Fruit fly (Drosophila melanogaster) whole organism, embryonic: ENCODE data around the gene CG2493.

Experiments used
- Bteb2 ChIP-seq: fragments of 200-800 bp; sonication (Bioruptor generic); optimal IDR thresholded peaks from 2 replicates; lab custom pipeline; 2016; ENCODE audit warnings: missing biosample characterization, missing genetic modification characterization
- CG1024 ChIP-seq: fragments of 200-800 bp; sonication (Bioruptor generic); IDR thresholded peaks from 2 replicates; pipeline ENCODE4 v1.3.6; 2022; ENCODE audit warnings: missing biosample characterization, missing genetic modification characterization
- CG10543 ChIP-seq: fragments of 200-800 bp; sonication (Bioruptor generic); optimal IDR thresholded peaks from 3 replicates; lab custom pipeline; 2017; ENCODE audit warnings: missing biosample characterization, mild to moderate bottlenecking, missing genetic modification characterization, moderate library complexity
- CG10959 ChIP-seq: fragments of 200-800 bp; sonication (Bioruptor generic); IDR thresholded peaks from 2 replicates; pipeline ENCODE4 v1.3.6; 2022; ENCODE audit warnings: missing biosample characterization, missing genetic modification characterization
- CG12769 ChIP-seq: fragments of 200-800 bp; sonication (Bioruptor generic); optimal IDR thresholded peaks from 2 replicates; lab custom pipeline; 2019; ENCODE audit warnings: missing biosample characterization, mild to moderate bottlenecking, missing genetic modification characterization, moderate library complexity
- CG12942 ChIP-seq: fragments of 200-800 bp; sonication (Bioruptor generic); optimal IDR thresholded peaks from 3 replicates; lab custom pipeline; 2016; ENCODE audit warnings: missing biosample characterization, missing genetic modification characterization
- CG13424 ChIP-seq: fragments of 200-800 bp; sonication (Bioruptor generic); optimal IDR thresholded peaks from 2 replicates; lab custom pipeline; 2019; ENCODE audit warnings: missing biosample characterization, mild to moderate bottlenecking, missing genetic modification characterization, moderate library complexity
- CG14860 ChIP-seq: fragments of 200-800 bp; sonication (Bioruptor generic); IDR thresholded peaks from 3 replicates; pipeline ENCODE4 v1.3.6; 2022; ENCODE audit warnings: missing biosample characterization, missing genetic modification characterization; ENCODE audit not compliant: partially characterized antibody
- CG15269 ChIP-seq: fragments of 200-800 bp; sonication (Bioruptor generic); optimal IDR thresholded peaks from 2 replicates; lab custom pipeline; 2018; ENCODE audit warnings: missing biosample characterization, mild to moderate bottlenecking, missing genetic modification characterization, moderate library complexity
- CG16815 ChIP-seq: fragments of 200-800 bp; sonication (Bioruptor generic); optimal IDR thresholded peaks from 3 replicates; lab custom pipeline; 2017; ENCODE audit warnings: missing biosample characterization, mild to moderate bottlenecking, missing genetic modification characterization
- CG18599 ChIP-seq: fragments of 200-800 bp; sonication (Bioruptor generic); optimal IDR thresholded peaks from 3 replicates; lab custom pipeline; 2017; ENCODE audit warnings: missing biosample characterization, missing genetic modification characterization, mild to moderate bottlenecking, moderate library complexity, missing genetic modification reagents
- CG2712 ChIP-seq: fragments of 200-800 bp; optimal IDR thresholded peaks from 3 replicates; lab custom pipeline; 2019; ENCODE audit warnings: missing biosample characterization, mild to moderate bottlenecking, missing genetic modification characterization, moderate library complexity
- CG30431 ChIP-seq: fragments of 200-800 bp; sonication (Bioruptor generic); optimal IDR thresholded peaks from 2 replicates; lab custom pipeline; 2017; ENCODE audit warnings: missing biosample characterization, missing genetic modification characterization
- CG3163 ChIP-seq: fragments of 200-800 bp; sonication (Bioruptor generic); optimal IDR thresholded peaks from 3 replicates; lab custom pipeline; 2016; ENCODE audit warnings: missing biosample characterization, missing genetic modification characterization
- CG6689 ChIP-seq: fragments of 200-800 bp; sonication (Bioruptor generic); IDR thresholded peaks from 2 replicates; pipeline ENCODE4 v1.3.6; 2022; ENCODE audit warnings: missing biosample characterization, missing genetic modification characterization
- CG6813 ChIP-seq: fragments of 200-800 bp; sonication (Bioruptor generic); optimal IDR thresholded peaks from 2 replicates; lab custom pipeline; 2017; ENCODE audit warnings: missing biosample characterization, missing genetic modification characterization, mild to moderate bottlenecking, moderate library complexity, missing genetic modification reagents
- CG7372 ChIP-seq: fragments of 200-800 bp; sonication (Bioruptor generic); IDR thresholded peaks from 2 replicates; pipeline ENCODE4 v1.3.6; 2022; ENCODE audit warnings: missing biosample characterization, missing genetic modification characterization
- CG9215 ChIP-seq: fragments of 200-800 bp; sonication (Bioruptor generic); IDR thresholded peaks from 2 replicates; pipeline ENCODE4 v1.3.6; 2022; ENCODE audit warnings: missing biosample characterization, missing genetic modification characterization
- CG9727 ChIP-seq: fragments of 200-800 bp; sonication (Bioruptor generic); optimal IDR thresholded peaks from 3 replicates; lab custom pipeline; 2017; ENCODE audit warnings: missing biosample characterization, mild to moderate bottlenecking, missing genetic modification characterization
- CG9797 ChIP-seq: fragments of 200-800 bp; sonication (Bioruptor generic); optimal IDR thresholded peaks from 3 replicates; lab custom pipeline; 2018; ENCODE audit warnings: missing biosample characterization, mild to moderate bottlenecking, missing genetic modification characterization
- Dfd ChIP-seq, 2 experiments: fragments of >200 bp; optimal IDR thresholded peaks; 2 replicates each; lab custom pipeline; 2017; ENCODE audit warnings: missing biosample characterization in 2 of 2, missing genetic modification characterization in 2 of 2
- Dip3 ChIP-seq: fragments of 200-800 bp; sonication (Bioruptor generic); optimal IDR thresholded peaks from 3 replicates; lab custom pipeline; 2016; ENCODE audit warnings: missing biosample characterization, missing genetic modification characterization
- Fer1 ChIP-seq: fragments of 200-800 bp; sonication (Bioruptor generic); optimal IDR thresholded peaks from 2 replicates; lab custom pipeline; 2017; ENCODE audit warnings: missing biosample characterization, mild to moderate bottlenecking, missing genetic modification characterization
- Hr3 ChIP-seq: fragments of 200-800 bp; sonication (Bioruptor generic); optimal IDR thresholded peaks from 3 replicates; lab custom pipeline; 2016; ENCODE audit warnings: missing biosample characterization, missing genetic modification characterization
- Hr51 ChIP-seq, 2 experiments: fragments of 200-800 bp; sonication (Bioruptor generic); optimal IDR thresholded peaks; 2 replicates in 1 of 2; 3 replicates in 1 of 2; lab custom pipeline; 2016 to 2018; ENCODE audit warnings: missing biosample characterization in 2 of 2, missing genetic modification characterization in 2 of 2, mild to moderate bottlenecking in 1 of 2, moderate library complexity in 1 of 2
- NC2β ChIP-seq: fragments of 200-800 bp; sonication (Bioruptor generic); optimal IDR thresholded peaks from 2 replicates; lab custom pipeline; 2016; ENCODE audit warnings: missing biosample characterization, missing genetic modification characterization
- Nf-YB ChIP-seq: fragments of 200-800 bp; sonication (Bioruptor generic); optimal IDR thresholded peaks from 3 replicates; lab custom pipeline; 2019; ENCODE audit warnings: missing biosample characterization, mild to moderate bottlenecking, missing genetic modification characterization, moderate library complexity
- Ptx1 ChIP-seq: fragments of 200-800 bp; sonication (Bioruptor generic); IDR thresholded peaks from 2 replicates; pipeline ENCODE4 v1.3.6; 2022; ENCODE audit warnings: missing biosample characterization, missing genetic modification characterization
- Ravus ChIP-seq: fragments of 200-800 bp; sonication (Bioruptor generic); IDR thresholded peaks from 2 replicates; pipeline ENCODE4 v1.3.6; 2022; ENCODE audit warnings: missing biosample characterization, missing genetic modification characterization
- Trl ChIP-seq, 3 experiments: fragments of >200 bp in 2 of 3; fragments of 200-800 bp in 1 of 3; sonication (Bioruptor generic) in 1 of 3; optimal IDR thresholded peaks; 2 replicates in 1 of 3; 3 replicates in 2 of 3; lab custom pipeline; 2016 to 2017; ENCODE audit warnings: missing biosample characterization in 1 of 3, missing genetic modification characterization in 1 of 3
- ash1 ChIP-seq: fragments of 200-800 bp; sonication (Bioruptor generic); optimal IDR thresholded peaks from 2 replicates; lab custom pipeline; 2018; ENCODE audit warnings: missing biosample characterization, mild to moderate bottlenecking, missing genetic modification characterization
- az2 ChIP-seq: fragments of 200-800 bp; sonication (Bioruptor generic); optimal IDR thresholded peaks from 3 replicates; lab custom pipeline; 2016; ENCODE audit warnings: missing biosample characterization, missing genetic modification characterization
- bab2 ChIP-seq: fragments of 200-800 bp; sonication (Bioruptor generic); optimal IDR thresholded peaks from 2 replicates; lab custom pipeline; 2016; ENCODE audit warnings: missing biosample characterization, missing genetic modification characterization
- bigmax ChIP-seq: fragments of 200-800 bp; sonication (Bioruptor generic); optimal IDR thresholded peaks from 2 replicates; lab custom pipeline; 2018; ENCODE audit warnings: missing biosample characterization, mild to moderate bottlenecking, missing genetic modification characterization
- bowl ChIP-seq: fragments of 200-800 bp; sonication (Bioruptor generic); IDR thresholded peaks from 2 replicates; pipeline ENCODE4 v1.3.6; 2022; ENCODE audit warnings: missing biosample characterization, missing genetic modification characterization
- cad ChIP-seq: fragments of >200 bp; optimal IDR thresholded peaks from 2 replicates; lab custom pipeline; 2017; ENCODE audit warnings: missing biosample characterization, missing genetic modification characterization
- caup ChIP-seq: fragments of 200-800 bp; sonication (Bioruptor generic); optimal IDR thresholded peaks from 3 replicates; lab custom pipeline; 2017; ENCODE audit warnings: missing biosample characterization, mild to moderate bottlenecking, missing genetic modification characterization, moderate library complexity; ENCODE audit not compliant: severe bottlenecking
- dmrt99B ChIP-seq: fragments of 200-800 bp; sonication (Bioruptor generic); optimal IDR thresholded peaks from 2 replicates; lab custom pipeline; 2018; ENCODE audit warnings: missing biosample characterization, mild to moderate bottlenecking, missing genetic modification characterization, moderate library complexity
- emc ChIP-seq: fragments of 200-800 bp; sonication (Bioruptor generic); optimal IDR thresholded peaks from 2 replicates; lab custom pipeline; 2016; ENCODE audit warnings: missing biosample characterization, missing genetic modification characterization
- exex ChIP-seq: fragments of 200-800 bp; sonication (Bioruptor generic); optimal IDR thresholded peaks from 4 replicates; lab custom pipeline; 2018; ENCODE audit warnings: missing biosample characterization, mild to moderate bottlenecking, missing genetic modification characterization, moderate library complexity
- fd96Cb ChIP-seq: fragments of 200-800 bp; sonication (Bioruptor generic); optimal IDR thresholded peaks from 2 replicates; lab custom pipeline; 2018; ENCODE audit warnings: missing biosample characterization, mild to moderate bottlenecking, missing genetic modification characterization, moderate library complexity
- fu2 ChIP-seq: fragments of 200-800 bp; sonication (Bioruptor generic); optimal IDR thresholded peaks from 2 replicates; lab custom pipeline; 2016; ENCODE audit warnings: missing biosample characterization, missing genetic modification characterization
- gce ChIP-seq: fragments of 200-800 bp; sonication (Bioruptor generic); IDR thresholded peaks from 3 replicates; pipeline ENCODE4 v1.3.6; 2022; ENCODE audit warnings: missing biosample characterization, missing genetic modification characterization
- jigr1 ChIP-seq: fragments of 200-800 bp; sonication (Bioruptor generic); IDR thresholded peaks from 3 replicates; pipeline ENCODE4 v1.3.6; 2022; ENCODE audit warnings: missing biosample characterization, missing genetic modification characterization
- org-1 ChIP-seq: fragments of 200-800 bp; sonication (Bioruptor generic); optimal IDR thresholded peaks from 2 replicates; lab custom pipeline; 2017; ENCODE audit warnings: missing biosample characterization, missing genetic modification characterization
- pita ChIP-seq: fragments of 200-800 bp; sonication (Bioruptor generic); optimal IDR thresholded peaks from 2 replicates; lab custom pipeline; 2017; ENCODE audit warnings: missing biosample characterization, mild to moderate bottlenecking, missing genetic modification characterization
- prd ChIP-seq, 3 experiments: fragments of >200 bp in 2 of 3; fragments of 200-800 bp in 1 of 3; sonication (Bioruptor generic) in 1 of 3; optimal IDR thresholded peaks in 2 of 3; IDR thresholded peaks in 1 of 3; 2 replicates in 2 of 3; 3 replicates in 1 of 3; pipeline versions ENCODE4 v1.3.6 to Lab custom; 2017 to 2022; ENCODE audit warnings: missing biosample characterization in 1 of 3, missing genetic modification characterization in 1 of 3
- run ChIP-seq: fragments of 200-800 bp; sonication (Bioruptor generic); optimal IDR thresholded peaks from 3 replicates; lab custom pipeline; 2018; ENCODE audit warnings: missing biosample characterization, mild to moderate bottlenecking, missing genetic modification characterization
- sens ChIP-seq: fragments of 200-800 bp; sonication (Bioruptor generic); peaks from one replicate; lab custom pipeline; 2016; ENCODE audit warnings: missing biosample characterization, missing genetic modification characterization
- slou ChIP-seq: fragments of 200-800 bp; sonication (Bioruptor generic); optimal IDR thresholded peaks from 3 replicates; lab custom pipeline; 2016; ENCODE audit warnings: missing biosample characterization, missing genetic modification characterization
- yki ChIP-seq: fragments of >200 bp; optimal IDR thresholded peaks from 3 replicates; lab custom pipeline; 2018

CG2493 gene

DNA sequence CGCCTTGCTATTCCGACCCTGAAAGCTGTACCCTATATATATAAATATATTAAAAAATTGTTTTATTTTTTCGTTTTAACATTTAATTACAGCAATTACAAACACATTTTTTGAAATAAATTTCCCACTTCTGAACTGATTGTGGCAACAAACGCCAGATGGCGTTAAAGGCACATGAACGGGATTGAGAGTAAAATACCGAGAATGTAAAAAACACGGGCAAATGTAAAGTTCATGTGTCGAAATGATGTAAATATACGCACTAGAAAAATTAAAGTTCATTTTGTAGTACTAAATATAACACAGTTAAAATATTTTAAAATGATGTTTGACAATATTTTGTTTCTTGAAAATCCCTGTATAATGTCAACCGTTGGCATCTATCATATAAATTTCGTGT, 1.1 kb upstream of the CG2493 start (continued):
- TF ChIP-seq CG7372 (GFP tag; lab: Robert Waterston, UW) (peak; percentile 7; the same call in 1 of the 2 replicates), CG9727 (GFP tag; lab: Kevin White, UChicago) (no peak), run (tag; lab: Kevin White, UChicago) (no peak), CG13424 (tag; lab: Kevin White, UChicago) (peak; percentile 36), az2 (peak; percentile 41), org-1 (no peak), NC2β (GFP tag; lab: Kevin White, UChicago) (no peak), CG15269 (tag; lab: Kevin White, UChicago) (peak; percentile 33), CG30431 (GFP tag; lab: Kevin White, UChicago) (no peak), CG10959 (GFP tag; lab: Robert Waterston, UW) (no peak), ash1 (GFP tag; lab: Kevin White, UChicago) (no peak), CG16815 (no peak), slou (GFP tag; lab: Kevin White, UChicago) (no peak), sens (GFP tag; lab: Kevin White, UChicago) (peak; percentile 13), pita (GFP tag; lab: Kevin White, UChicago) (peak; percentile 1), CG3163 (GFP tag; lab: Kevin White, UChicago) (no peak), jigr1 (GFP tag; lab: Robert Waterston, UW) (no peak), CG6689 (GFP tag; lab: Robert Waterston, UW) (no peak), Hr51 (GFP tag; optimal IDR thresholded peaks at IDR 0.05; lab: Kevin White, UChicago) (peak in 1 of 2 experiments; percentile 35), Dip3 (GFP tag; lab: Kevin White, UChicago) (no peak), caup (GFP tag; lab: Kevin White, UChicago) (peak; percentile 12), emc (GFP tag; lab: Kevin White, UChicago) (no peak), CG2712 (peak; percentile 42), dmrt99B (tag; lab: Kevin White, UChicago) (peak; percentile 38), exex (tag; lab: Kevin White, UChicago) (no peak), bab2 (GFP tag; lab: Kevin White, UChicago) (no peak), Ptx1 (0 out of 2 replicates have a peak, but pooled peaks have one; percentile 33), Fer1 (GFP tag; lab: Kevin White, UChicago) (peak; percentile 6), CG12769 (tag; lab: Kevin White, UChicago) (no peak), CG6813 (no peak), CG14860 (GFP tag; lab: Robert Waterston, UW) (peak; percentile 26; the same call in 1 of the 3 replicates), CG9797 (no peak), CG9215 (no peak), fd96Cb (no peak), Nf-YB (GFP tag; lab: Kevin White, UChicago) (no peak), bigmax (GFP tag; lab: Kevin White, UChicago) (no peak), gce (GFP tag; lab: Robert Waterston, UW) (no peak), cad (GFP tag; lab: Kevin White, UChicago) (no peak), Ravus (GFP tag; lab: Robert Waterston, UW) (no peak), CG12942 (GFP tag; lab: Kevin White, UChicago) (no peak), CG1024 (GFP tag; lab: Robert Waterston, UW) (no peak), yki (lab: Kevin White, UChicago) (no peak), prd (optimal IDR thresholded peaks at IDR 0.05; lab: Kevin White, UChicago) (no peak), prd (GFP tag; IDR thresholded peaks at IDR 0.05; lab: Robert Waterston, UW) (no peak), Trl (optimal IDR thresholded peaks at IDR 0.05; lab: Kevin White, UChicago) (no peak), Trl (GFP tag; optimal IDR thresholded peaks at IDR 0.05; lab: Kevin White, UChicago) (no peak), CG10543 (GFP tag; lab: Kevin White, UChicago) (no peak), Dfd (GFP tag; optimal IDR thresholded peaks at IDR 0.05; lab: Kevin White, UChicago) (no peak), fu2 (GFP tag; lab: Kevin White, UChicago) (no peak), Hr3 (GFP tag; lab: Kevin White, UChicago) (peak; percentile 1), bowl (GFP tag; lab: Robert Waterston, UW) (no peak), CG18599 (no peak), Bteb2 (GFP tag; lab: Kevin White, UChicago) (no peak)
